Fruit fly (Drosophila melanogaster) whole organism, embryonic: Measurements from ENCODE around the gene Tpr2.
A peak's percentile ranks its signal among the peaks of the same experiment; 100 is the strongest.

Experiments
- Ada2b ChIP-seq: fragments of 200-800 bp; sonication (Bioruptor generic); IDR thresholded peaks from 2 replicates; pipeline ENCODE4 v1.3.6; 2022; ENCODE audit warnings: missing biosample characterization, missing genetic modification characterization
- Adf1 ChIP-seq: fragments of 200-800 bp; sonication (Bioruptor generic); IDR thresholded peaks from 2 replicates; pipeline ENCODE4 v1.3.6; 2022; ENCODE audit warnings: missing biosample characterization, missing genetic modification characterization
- Bgb ChIP-seq: fragments of 200-800 bp; sonication (Bioruptor generic); IDR thresholded peaks from 2 replicates; pipeline ENCODE4 v1.3.6; 2022; ENCODE audit warnings: missing biosample characterization, missing genetic modification characterization; ENCODE audit not compliant: partially characterized antibody
- CG10462 ChIP-seq: fragments of 200-800 bp; sonication (Bioruptor generic); optimal IDR thresholded peaks from 2 replicates; lab custom pipeline; 2016; ENCODE audit warnings: missing biosample characterization, missing genetic modification characterization
- CG10543 ChIP-seq: fragments of 200-800 bp; sonication (Bioruptor generic); optimal IDR thresholded peaks from 3 replicates; lab custom pipeline; 2017; ENCODE audit warnings: missing biosample characterization, mild to moderate bottlenecking, missing genetic modification characterization, moderate library complexity
- CG11093 ChIP-seq: fragments of 200-800 bp; sonication (Bioruptor generic); IDR thresholded peaks from 3 replicates; pipeline ENCODE4 v1.3.6; 2022; ENCODE audit warnings: missing biosample characterization, missing genetic modification characterization
- CG12155 ChIP-seq: fragments of 200-800 bp; sonication (Bioruptor generic); optimal IDR thresholded peaks from 3 replicates; lab custom pipeline; 2016; ENCODE audit warnings: missing biosample characterization, missing genetic modification characterization
- CG12391 ChIP-seq: fragments of 200-800 bp; sonication (Bioruptor generic); optimal IDR thresholded peaks from 3 replicates; lab custom pipeline; 2018; ENCODE audit warnings: missing biosample characterization, mild to moderate bottlenecking, missing genetic modification characterization, moderate library complexity
- CG12659 ChIP-seq: fragments of 200-800 bp; sonication (Bioruptor generic); optimal IDR thresholded peaks from 3 replicates; lab custom pipeline; 2017; ENCODE audit warnings: mild to moderate bottlenecking, missing biosample characterization, missing genetic modification reagents, missing genetic modification characterization
- CG13894 ChIP-seq: fragments of 200-800 bp; sonication (Bioruptor generic); optimal IDR thresholded peaks from 3 replicates; lab custom pipeline; 2018; ENCODE audit warnings: missing biosample characterization, mild to moderate bottlenecking, missing genetic modification characterization, moderate library complexity
- CG14441 ChIP-seq: fragments of 200-800 bp; sonication (Bioruptor generic); IDR thresholded peaks from 2 replicates; pipeline ENCODE4 v1.3.6; 2022; ENCODE audit warnings: missing biosample characterization, missing genetic modification characterization
- CG16779 ChIP-seq: fragments of 200-800 bp; sonication (Bioruptor generic); IDR thresholded peaks from 2 replicates; pipeline ENCODE4 v1.3.6; 2022; ENCODE audit warnings: missing biosample characterization, missing genetic modification characterization
- CG2875 ChIP-seq: fragments of 200-800 bp; sonication (Bioruptor generic); optimal IDR thresholded peaks from 2 replicates; lab custom pipeline; 2017; ENCODE audit warnings: missing biosample characterization, mild to moderate bottlenecking, missing genetic modification characterization, missing genetic modification reagents
- CG30403 ChIP-seq: fragments of 200-800 bp; sonication (Bioruptor generic); optimal IDR thresholded peaks from 3 replicates; lab custom pipeline; 2016; ENCODE audit warnings: missing biosample characterization, missing genetic modification characterization
- CG31388 ChIP-seq: fragments of 200-800 bp; sonication (Bioruptor generic); optimal IDR thresholded peaks from 2 replicates; lab custom pipeline; 2016; ENCODE audit warnings: missing biosample characterization, missing genetic modification characterization
- CG31441 ChIP-seq: fragments of 200-800 bp; sonication (Bioruptor generic); IDR thresholded peaks from 2 replicates; pipeline ENCODE4 v1.3.6; 2022; ENCODE audit warnings: missing biosample characterization, missing genetic modification characterization
- CG43689 ChIP-seq: fragments of 200-800 bp; sonication (Bioruptor generic); IDR thresholded peaks from 2 replicates; pipeline ENCODE4 v1.3.6; 2022; ENCODE audit warnings: missing biosample characterization, missing genetic modification characterization
- CG4404 ChIP-seq: fragments of 200-800 bp; sonication (Bioruptor generic); IDR thresholded peaks from 2 replicates; pipeline ENCODE4 v1.3.6; 2022; ENCODE audit warnings: missing biosample characterization, missing genetic modification characterization
- CG6254 ChIP-seq: fragments of 200-800 bp; sonication (Bioruptor generic); optimal IDR thresholded peaks from 3 replicates; lab custom pipeline; 2017; ENCODE audit warnings: mild to moderate bottlenecking, missing biosample characterization, missing genetic modification reagents, missing genetic modification characterization
- CG8944 ChIP-seq: fragments of 200-800 bp; sonication (Bioruptor generic); optimal IDR thresholded peaks from 3 replicates; lab custom pipeline; 2016; ENCODE audit warnings: missing biosample characterization, missing genetic modification characterization
- CG9817 ChIP-seq: fragments of 200-800 bp; sonication (Bioruptor generic); optimal IDR thresholded peaks from 2 replicates; lab custom pipeline; 2018; ENCODE audit warnings: missing biosample characterization, mild to moderate bottlenecking, missing genetic modification characterization, moderate library complexity
- D19A ChIP-seq: fragments of 200-800 bp; optimal IDR thresholded peaks from 3 replicates; lab custom pipeline; 2019; ENCODE audit warnings: missing biosample characterization, mild to moderate bottlenecking, missing genetic modification characterization, moderate library complexity
- Dbx ChIP-seq: fragments of 200-800 bp; sonication (Bioruptor generic); IDR thresholded peaks from 3 replicates; pipeline ENCODE4 v1.3.6; 2022; ENCODE audit warnings: missing biosample characterization, missing genetic modification characterization
- Dfd ChIP-seq, 2 experiments: fragments of >200 bp; optimal IDR thresholded peaks; 2 replicates each; lab custom pipeline; 2017; ENCODE audit warnings: missing biosample characterization in 2 of 2, missing genetic modification characterization in 2 of 2
- Doc3 ChIP-seq: fragments of 200-800 bp; sonication (Bioruptor generic); IDR thresholded peaks from 3 replicates; pipeline ENCODE4 v1.3.6; 2022; ENCODE audit warnings: missing biosample characterization, missing genetic modification characterization; ENCODE audit not compliant: partially characterized antibody
- Ets65A ChIP-seq: fragments of 200-800 bp; sonication (Bioruptor generic); peaks from one replicate; lab custom pipeline; 2016; ENCODE audit warnings: missing biosample characterization, missing genetic modification characterization
- Hey ChIP-seq: fragments of 200-800 bp; sonication (Bioruptor generic); optimal IDR thresholded peaks from 3 replicates; lab custom pipeline; 2018; ENCODE audit warnings: missing biosample characterization, mild to moderate bottlenecking, missing genetic modification characterization
- Mes4 ChIP-seq: fragments of 200-800 bp; sonication (Bioruptor generic); optimal IDR thresholded peaks from 2 replicates; lab custom pipeline; 2016; ENCODE audit warnings: missing biosample characterization, missing genetic modification characterization
- Mrtf ChIP-seq: fragments of 200-800 bp; sonication (Bioruptor generic); IDR thresholded peaks from 3 replicates; pipeline ENCODE4 v1.3.6; 2022; ENCODE audit warnings: missing biosample characterization, missing genetic modification characterization
- Opbp ChIP-seq: fragments of 200-800 bp; sonication (Bioruptor generic); IDR thresholded peaks from 3 replicates; pipeline ENCODE4 v1.3.6; 2022; ENCODE audit warnings: missing biosample characterization, missing genetic modification characterization; ENCODE audit not compliant: partially characterized antibody
- Rfx ChIP-seq: fragments of 200-800 bp; sonication (Bioruptor generic); IDR thresholded peaks from 2 replicates; pipeline ENCODE4 v1.3.6; 2022; ENCODE audit warnings: missing biosample characterization, missing genetic modification characterization
- Xrp1 ChIP-seq: fragments of 200-800 bp; sonication (Bioruptor generic); IDR thresholded peaks from 2 replicates; pipeline ENCODE4 v1.3.6; 2022; ENCODE audit warnings: missing biosample characterization, missing genetic modification characterization
- YL-1 ChIP-seq: fragments of 200-800 bp; sonication (Bioruptor generic); optimal IDR thresholded peaks from 3 replicates; lab custom pipeline; 2017; ENCODE audit warnings: missing biosample characterization, mild to moderate bottlenecking, missing genetic modification characterization
- cad ChIP-seq: fragments of >200 bp; optimal IDR thresholded peaks from 2 replicates; lab custom pipeline; 2017; ENCODE audit warnings: missing biosample characterization, missing genetic modification characterization
- caup ChIP-seq: fragments of 200-800 bp; sonication (Bioruptor generic); optimal IDR thresholded peaks from 3 replicates; lab custom pipeline; 2017; ENCODE audit warnings: missing biosample characterization, mild to moderate bottlenecking, missing genetic modification characterization, moderate library complexity; ENCODE audit not compliant: severe bottlenecking
- cg ChIP-seq: fragments of 200-800 bp; sonication (Bioruptor generic); optimal IDR thresholded peaks from 3 replicates; lab custom pipeline; 2019; ENCODE audit warnings: missing biosample characterization, mild to moderate bottlenecking, missing genetic modification characterization, moderate library complexity
- ci ChIP-seq: fragments of 200-800 bp; sonication (Bioruptor generic); IDR thresholded peaks from 3 replicates; pipeline ENCODE4 v1.3.6; 2022; ENCODE audit warnings: missing biosample characterization, missing genetic modification characterization
- dm ChIP-seq: fragments of 200-800 bp; sonication (Bioruptor generic); optimal IDR thresholded peaks from 3 replicates; lab custom pipeline; 2016; ENCODE audit warnings: missing biosample characterization, missing genetic modification characterization
- dysf ChIP-seq: fragments of 200-800 bp; sonication (Bioruptor generic); IDR thresholded peaks from 3 replicates; pipeline ENCODE4 v1.3.6; 2022; ENCODE audit warnings: missing biosample characterization, missing genetic modification characterization
- ken ChIP-seq: fragments of 200-800 bp; sonication (Bioruptor generic); IDR thresholded peaks from 3 replicates; pipeline ENCODE4 v1.3.6; 2022; ENCODE audit warnings: missing biosample characterization, missing genetic modification characterization
- lov ChIP-seq, 2 experiments: fragments of 200-800 bp in 1 of 2; fragments of >200 bp in 1 of 2; sonication (Bioruptor generic) in 1 of 2; IDR thresholded peaks in 1 of 2; optimal IDR thresholded peaks in 1 of 2; 2 replicates in 1 of 2; 3 replicates in 1 of 2; pipeline versions ENCODE4 v1.3.6 to Lab custom; 2017 to 2022; ENCODE audit warnings: missing biosample characterization in 1 of 2, missing genetic modification characterization in 1 of 2
- odd ChIP-seq: fragments of 200-800 bp; sonication (Bioruptor generic); optimal IDR thresholded peaks from 2 replicates; lab custom pipeline; 2017; ENCODE audit warnings: missing biosample characterization, mild to moderate bottlenecking, missing genetic modification characterization
- otp ChIP-seq: fragments of 200-800 bp; sonication (Bioruptor generic); IDR thresholded peaks from 3 replicates; pipeline ENCODE4, ENCODE4 v1.3.6; 2022; ENCODE audit warnings: missing biosample characterization, missing genetic modification characterization
- ranshi ChIP-seq: fragments of 200-800 bp; sonication (Bioruptor generic); IDR thresholded peaks from 2 replicates; pipeline ENCODE4 v1.3.6; 2022; ENCODE audit warnings: missing biosample characterization, missing genetic modification characterization
- sr ChIP-seq: fragments of 200-800 bp; sonication (Bioruptor generic); IDR thresholded peaks from 3 replicates; pipeline ENCODE4 v1.3.6; 2022; ENCODE audit warnings: missing biosample characterization, missing genetic modification characterization
- vvl ChIP-seq: fragments of 200-800 bp; sonication (Bioruptor generic); IDR thresholded peaks from 2 replicates; pipeline ENCODE4 v1.3.6; 2022; ENCODE audit warnings: missing biosample characterization, missing genetic modification characterization
- wek ChIP-seq: fragments of 200-800 bp; sonication (Bioruptor generic); optimal IDR thresholded peaks from 3 replicates; lab custom pipeline; 2018; ENCODE audit warnings: missing biosample characterization, mild to moderate bottlenecking, missing genetic modification characterization, moderate library complexity

Gene Tpr2

dm6 chr2L:16538134-16538533 lies 46.8 kb downstream of the Tpr2 start (continued):
- TF ChIP-seq ranshi (GFP tag; lab: Robert Waterston, UW) (no peak), CG12659 (GFP tag; lab: Kevin White, UChicago) (no peak), cad (GFP tag; lab: Kevin White, UChicago) (no peak), CG12155 (GFP tag; lab: Kevin White, UChicago) (no peak)

- TF ChIP-seq CG12391 (tag; lab: Kevin White, UChicago) = no peak
- no peak for TF ChIP-seq Bgb
- no peak for TF ChIP-seq YL-1 (GFP tag; lab: Kevin White, UChicago)
- TF ChIP-seq dm (GFP tag; lab: Kevin White, UChicago) = no peak
- no peak for TF ChIP-seq Ets65A (GFP tag; lab: Kevin White, UChicago)
- TF ChIP-seq CG10462 (GFP tag; lab: Kevin White, UChicago) = no peak
- TF ChIP-seq CG4404 (GFP tag; lab: Robert Waterston, UW) = no peak
- no peak for TF ChIP-seq CG6254 (GFP tag; lab: Kevin White, UChicago)
- TF ChIP-seq CG13894 (tag; lab: Kevin White, UChicago) = no peak
- TF ChIP-seq CG31388 (GFP tag; lab: Kevin White, UChicago) = no peak
- TF ChIP-seq wek = no peak
- no peak for TF ChIP-seq vvl
- TF ChIP-seq ken (GFP tag; lab: Robert Waterston, UW) = no peak
Measured at dm6 chr2L:16538931-16539330, 47.6 kb downstream of the Tpr2 start.

- TF ChIP-seq Xrp1 = no peak
- TF ChIP-seq CG43689 (GFP tag; lab: Robert Waterston, UW) = 0 out of 2 replicates have a peak, but pooled peaks have one; percentile 32
- peak; percentile 18 for TF ChIP-seq Hey (tag; lab: Kevin White, UChicago)
- peak; percentile 29 for TF ChIP-seq CG2875 (GFP tag; lab: Kevin White, UChicago)
- TF ChIP-seq Doc3 (GFP tag; lab: Robert Waterston, UW) = no peak
- no peak for TF ChIP-seq CG30403 (GFP tag; lab: Kevin White, UChicago)
- 0 out of 2 replicates have a peak, but pooled peaks have one; percentile 8 for TF ChIP-seq vvl
- TF ChIP-seq Dfd (GFP tag; optimal IDR thresholded peaks at IDR 0.05; lab: Kevin White, UChicago) = no peak
- TF ChIP-seq Dbx (GFP tag; lab: Robert Waterston, UW) = 0 out of 3 replicates have a peak, but pooled peaks have one; percentile 10
- TF ChIP-seq CG10543 (GFP tag; lab: Kevin White, UChicago) = peak; percentile 33
- TF ChIP-seq Mes4 (GFP tag; lab: Kevin White, UChicago) = no peak
- TF ChIP-seq otp = 0 out of 3 replicates have a peak, but pooled peaks have one; percentile 48
- TF ChIP-seq Mrtf (GFP tag; lab: Robert Waterston, UW) = 0 out of 3 replicates have a peak, but pooled peaks have one; percentile 18
- TF ChIP-seq odd (GFP tag; lab: Kevin White, UChicago) = no peak
- no peak for TF ChIP-seq Opbp
- peak; percentile 21; the same call in 1 of the 2 replicates for TF ChIP-seq Rfx (GFP tag; lab: Robert Waterston, UW)
- no peak for TF ChIP-seq D19A (tag; lab: Kevin White, UChicago)
- TF ChIP-seq CG8944 (GFP tag; lab: Kevin White, UChicago) = no peak
- 0 out of 3 replicates have a peak, but pooled peaks have one; percentile 9 for TF ChIP-seq dysf
- 0 out of 3 replicates have a peak, but pooled peaks have one; percentile 33 for TF ChIP-seq CG11093 (GFP tag; lab: Robert Waterston, UW)
- peak; percentile 39 for TF ChIP-seq cg (GFP tag; lab: Kevin White, UChicago)
- TF ChIP-seq caup (GFP tag; lab: Kevin White, UChicago) = no peak
- TF ChIP-seq CG31441 = no peak
- peak; percentile 64; the same call in 1 of the 3 replicates for TF ChIP-seq ci
- TF ChIP-seq Adf1 (GFP tag; lab: Robert Waterston, UW) = peak; percentile 57; the same call in 1 of the 2 replicates
- TF ChIP-seq CG16779 = 0 out of 2 replicates have a peak, but pooled peaks have one; percentile 38
- peak; percentile 23; the same call in 1 of the 2 replicates for TF ChIP-seq Ada2b (GFP tag; lab: Robert Waterston, UW)
- no peak for TF ChIP-seq lov (optimal IDR thresholded peaks at IDR 0.05; lab: Kevin White, UChicago)
- 0 out of 3 replicates have a peak, but pooled peaks have one; percentile 23 for TF ChIP-seq lov (GFP tag; IDR thresholded peaks at IDR 0.05; lab: Robert Waterston, UW)
- 0 out of 3 replicates have a peak, but pooled peaks have one; percentile 35 for TF ChIP-seq sr (GFP tag; lab: Robert Waterston, UW)
- peak; percentile 3 for TF ChIP-seq CG9817
- peak; percentile 35; the same call in 1 of the 2 replicates for TF ChIP-seq CG14441 (GFP tag; lab: Robert Waterston, UW)
Measured at dm6 chr2L:16540773-16541172, 49.4 kb downstream of the Tpr2 start.
